Fruit fly (Drosophila melanogaster): Measurements from ENCODE around the gene CG15167.

CG15167 gene

dm6 chr2L:18693877-18694723 is 46.1 kb upstream of the CG15167 start (continued):
- 0 out of 2 replicates have a peak, but pooled peaks have one; percentile 12 for TF ChIP-seq CG17612 (GFP tag; IDR thresholded peaks at IDR 0.05)
- 0 out of 2 replicates have a peak, but pooled peaks have one; percentile 33 for TF ChIP-seq Awh (GFP tag; IDR thresholded peaks at IDR 0.05)
- peak; percentile 59 for TF ChIP-seq CG4360 (GFP tag; IDR thresholded peaks at IDR 0.05)
- no peak for TF ChIP-seq Asciz (GFP tag; optimal IDR thresholded peaks at IDR 0.05)
- peak; percentile 49 for TF ChIP-seq HHEX (GFP tag; optimal IDR thresholded peaks at IDR 0.05)
- no peak for TF ChIP-seq CG9215 (GFP tag; IDR thresholded peaks at IDR 0.05)
- TF ChIP-seq kni (GFP tag; optimal IDR thresholded peaks at IDR 0.05) = no peak
- TF ChIP-seq CG9437 (GFP tag; optimal IDR thresholded peaks at IDR 0.05) = peak; percentile 58
- TF ChIP-seq Bgb (GFP tag; IDR thresholded peaks at IDR 0.05; ENCODE audit: partially characterized antibody) = no peak
- TF ChIP-seq CG12942 (GFP tag; optimal IDR thresholded peaks at IDR 0.05) = peak; percentile 31
- peak; percentile 62 for TF ChIP-seq CG18262 (tag; optimal IDR thresholded peaks at IDR 0.05)
- no peak for TF ChIP-seq zen2 (GFP tag; IDR thresholded peaks at IDR 0.05; ENCODE audit: partially characterized antibody)
- TF ChIP-seq pnt (GFP tag; optimal IDR thresholded peaks at IDR 0.05) = peak; percentile 38
- TF ChIP-seq CG31365 (tag; optimal IDR thresholded peaks at IDR 0.05) = no peak
- TF ChIP-seq Ravus (GFP tag; IDR thresholded peaks at IDR 0.05) = no peak
- peak; percentile 27 for TF ChIP-seq ab (GFP tag; optimal IDR thresholded peaks at IDR 0.05)
- TF ChIP-seq CG10543 (GFP tag; optimal IDR thresholded peaks at IDR 0.05) = peak; percentile 79
- TF ChIP-seq pho (GFP tag; optimal IDR thresholded peaks at IDR 0.05) = peak; percentile 15
- TF ChIP-seq Hand (GFP tag; optimal IDR thresholded peaks at IDR 0.05) = peak; percentile 10
- TF ChIP-seq Eip74EF (GFP tag; optimal IDR thresholded peaks at IDR 0.05) = peak in 1 of 2 experiments; percentile 94
- peak; percentile 63 for TF ChIP-seq Hmr (GFP tag; optimal IDR thresholded peaks at IDR 0.05)
- TF ChIP-seq CG10654 (GFP tag; optimal IDR thresholded peaks at IDR 0.05) = peak; percentile 4
- no peak for TF ChIP-seq Dll (GFP tag; IDR thresholded peaks at IDR 0.05; ENCODE audit: partially characterized antibody)
- no peak for TF ChIP-seq cg (GFP tag; optimal IDR thresholded peaks at IDR 0.05)
- no peak for TF ChIP-seq crol (GFP tag; IDR thresholded peaks at IDR 0.05)
- TF ChIP-seq dati (GFP tag; IDR thresholded peaks at IDR 0.05) = no peak
- 0 out of 2 replicates have a peak, but pooled peaks have one; percentile 12 for TF ChIP-seq Scr (GFP tag; IDR thresholded peaks at IDR 0.05; ENCODE audit: partially characterized antibody)
- TF ChIP-seq Oaz (GFP tag; IDR thresholded peaks at IDR 0.05) = no peak
- no peak for TF ChIP-seq hkb (optimal IDR thresholded peaks at IDR 0.05)
- peak; percentile 67 for TF ChIP-seq hkb (GFP tag; IDR thresholded peaks at IDR 0.05)
- no peak for TF ChIP-seq ash1 (GFP tag; optimal IDR thresholded peaks at IDR 0.05)
- peak; percentile 36 for TF ChIP-seq Dek (tag; optimal IDR thresholded peaks at IDR 0.05)
- TF ChIP-seq CG6791 (GFP tag; IDR thresholded peaks at IDR 0.05; ENCODE audit: partially characterized antibody) = no peak
- TF ChIP-seq Tbp (GFP tag; optimal IDR thresholded peaks at IDR 0.05) = no peak
- TF ChIP-seq nom (GFP tag; optimal IDR thresholded peaks at IDR 0.05) = peak; percentile 49
- TF ChIP-seq row (GFP tag; IDR thresholded peaks at IDR 0.05) = peak; percentile 63
- peak; percentile 59 for TF ChIP-seq CG30403 (GFP tag; optimal IDR thresholded peaks at IDR 0.05)
- TF ChIP-seq Neu2 (GFP tag; optimal IDR thresholded peaks at IDR 0.05; ENCODE audit: borderline replicate concordance) = no peak
- TF ChIP-seq Dref (GFP tag; IDR thresholded peaks at IDR 0.05) = no peak
- TF ChIP-seq Sin3A (optimal IDR thresholded peaks at IDR 0.05) = no peak
- TF ChIP-seq jing (GFP tag; optimal IDR thresholded peaks at IDR 0.05) = peak; percentile 5
- TF ChIP-seq sens-2 (GFP tag; IDR thresholded peaks at IDR 0.05) = no peak
- peak; percentile 43 for TF ChIP-seq CG3281 (GFP tag; optimal IDR thresholded peaks at IDR 0.05)
- TF ChIP-seq mld (GFP tag; IDR thresholded peaks at IDR 0.05; ENCODE audit: partially characterized antibody) = no peak
- TF ChIP-seq CG6254 (GFP tag; optimal IDR thresholded peaks at IDR 0.05) = peak; percentile 47
- TF ChIP-seq CG7357 (GFP tag; IDR thresholded peaks at IDR 0.05) = peak; percentile 40; the same call in 1 of the 3 replicates
- TF ChIP-seq tx (GFP tag; optimal IDR thresholded peaks at IDR 0.05) = peak; percentile 49
- TF ChIP-seq fu2 (GFP tag; optimal IDR thresholded peaks at IDR 0.05) = peak; percentile 55
- TF ChIP-seq Bteb2 (GFP tag; optimal IDR thresholded peaks at IDR 0.05) = peak; percentile 58
